Worm (Caenorhabditis elegans) whole organism, L3 larva: ENCODE data around the gene R05G6.5.

Experiments used
- aly-2 ChIP-seq: fragments of 150-350 bp; optimal IDR thresholded peaks from 2 replicates; lab custom pipeline; 2014; ENCODE audit warnings: missing biosample characterization, missing genetic modification characterization
- fkh-10 ChIP-seq: sonication (generic microtip); optimal IDR thresholded peaks from 2 replicates; lab custom pipeline; 2017; ENCODE audit warnings: missing biosample characterization, missing genetic modification reagents, missing genetic modification characterization
- nhr-237 ChIP-seq: fragments of 150-350 bp; optimal IDR thresholded peaks from 2 replicates; lab custom pipeline; 2014; ENCODE audit warnings: missing biosample characterization, missing genetic modification characterization
- ztf-11 ChIP-seq: fragments of 150-350 bp; optimal IDR thresholded peaks from 2 replicates; lab custom pipeline; 2014; ENCODE audit warnings: missing biosample characterization, missing genetic modification characterization

- TF ChIP-seq nhr-237 (tag; lab: Kevin White, UChicago) (no peak), aly-2 (tag; lab: Kevin White, UChicago) (no peak), ztf-11 (tag; lab: Kevin White, UChicago) (no peak), fkh-10 (GFP tag; lab: Kevin White, UChicago) (no peak)
These were observed 31.0 kb upstream of the R05G6.5 start, which contains the start of gene pycr-4 for ce11 chrIV:7477197-7477596.
